Fruit fly (Drosophila melanogaster): ENCODE data around the gene Galt.
A peak's percentile ranks its signal among the peaks of the same experiment; 100 is the strongest.

Gene Galt

dm6 chr2L:6683992-6684882 lies 16.4 kb upstream of the Galt start, which contains the start of gene Nhe3 (continued):
- no peak for TF ChIP-seq CG4282 (GFP tag; optimal IDR thresholded peaks at IDR 0.05)
- TF ChIP-seq HLH4C (GFP tag; IDR thresholded peaks at IDR 0.05; ENCODE audit: partially characterized antibody): peak; percentile 68
- TF ChIP-seq Myb (GFP tag; optimal IDR thresholded peaks at IDR 0.05): peak; percentile 45
- no peak; the same call in 2 of the 3 replicates for TF ChIP-seq vnd (GFP tag; IDR thresholded peaks at IDR 0.05; ENCODE audit: partially characterized antibody)
- peak; percentile 34 for TF ChIP-seq Nf-YB (GFP tag; optimal IDR thresholded peaks at IDR 0.05)
- TF ChIP-seq CG30020 (tag; optimal IDR thresholded peaks at IDR 0.05): peak; percentile 74
- TF ChIP-seq CG3065 (GFP tag; optimal IDR thresholded peaks at IDR 0.05): peak; percentile 59
- TF ChIP-seq lov (optimal IDR thresholded peaks at IDR 0.05): no peak
- peak; percentile 70; the same call in 2 of the 3 replicates for TF ChIP-seq lov (GFP tag; IDR thresholded peaks at IDR 0.05)
- TF ChIP-seq Mrtf (GFP tag; IDR thresholded peaks at IDR 0.05): peak; percentile 65; the same call in 2 of the 3 replicates
- TF ChIP-seq emc (GFP tag; optimal IDR thresholded peaks at IDR 0.05): no peak
- peak; percentile 74 for TF ChIP-seq stc (GFP tag; IDR thresholded peaks at IDR 0.05)
- TF ChIP-seq Hand (GFP tag; optimal IDR thresholded peaks at IDR 0.05): peak; percentile 63
- TF ChIP-seq CG17829 (tag; optimal IDR thresholded peaks at IDR 0.05): peak; percentile 75
- no peak for TF ChIP-seq cad (GFP tag; optimal IDR thresholded peaks at IDR 0.05)
- TF ChIP-seq CG17186 (GFP tag; optimal IDR thresholded peaks at IDR 0.05): peak; percentile 30
- no peak for TF ChIP-seq CG4360 (GFP tag; IDR thresholded peaks at IDR 0.05)
- peak; percentile 74 for TF ChIP-seq Bdp1 (GFP tag; optimal IDR thresholded peaks at IDR 0.05)
- peak; percentile 98 for TF ChIP-seq E2f2 (GFP tag; IDR thresholded peaks at IDR 0.05)
- 0 out of 3 replicates have a peak, but pooled peaks have one; percentile 42 for TF ChIP-seq CG6175 (GFP tag; IDR thresholded peaks at IDR 0.05)
- peak; percentile 68; the same call in 2 of the 3 replicates for TF ChIP-seq CG11560 (tag; IDR thresholded peaks at IDR 0.05)
- peak; percentile 92 for TF ChIP-seq CG8290 (GFP tag; optimal IDR thresholded peaks at IDR 0.05)
- peak; percentile 69 to 81 for TF ChIP-seq CG8290 (tag; optimal IDR thresholded peaks at IDR 0.05)
- TF ChIP-seq bab2 (GFP tag; optimal IDR thresholded peaks at IDR 0.05): peak; percentile 88
- TF ChIP-seq CG13424 (tag; optimal IDR thresholded peaks at IDR 0.05): peak; percentile 78
- peak; percentile 80 for TF ChIP-seq ind (GFP tag; optimal IDR thresholded peaks at IDR 0.05)
- TF ChIP-seq ash1 (GFP tag; optimal IDR thresholded peaks at IDR 0.05): no peak
- TF ChIP-seq da (GFP tag; optimal IDR thresholded peaks at IDR 0.05): no peak
- peak; percentile 81 for TF ChIP-seq phol (tag; optimal IDR thresholded peaks at IDR 0.05)
- peak; percentile 67 for TF ChIP-seq Sin3A (optimal IDR thresholded peaks at IDR 0.05)
- TF ChIP-seq cas (GFP tag; IDR thresholded peaks at IDR 0.05): 0 out of 2 replicates have a peak, but pooled peaks have one; percentile 41
- TF ChIP-seq ara (GFP tag; IDR thresholded peaks at IDR 0.05): peak; percentile 78
- TF ChIP-seq ftz-f1 (GFP tag; optimal IDR thresholded peaks at IDR 0.05): no peak
- TF ChIP-seq ato (GFP tag; IDR thresholded peaks at IDR 0.05; ENCODE audit: partially characterized antibody): 0 out of 2 replicates have a peak, but pooled peaks have one; percentile 38
- TF ChIP-seq CG32532 (GFP tag; IDR thresholded peaks at IDR 0.05): peak; percentile 83
- TF ChIP-seq ATbp (GFP tag; optimal IDR thresholded peaks at IDR 0.05): peak; percentile 74
- peak; percentile 80 for TF ChIP-seq CG10366 (GFP tag; IDR thresholded peaks at IDR 0.05)
- TF ChIP-seq CG2202 (tag; optimal IDR thresholded peaks at IDR 0.05): peak; percentile 36
- TF ChIP-seq Six4 (GFP tag; optimal IDR thresholded peaks at IDR 0.05): peak; percentile 64
- TF ChIP-seq CG18011 (GFP tag; optimal IDR thresholded peaks at IDR 0.05): peak; percentile 54
- no peak for TF ChIP-seq Hr39 (optimal IDR thresholded peaks at IDR 0.05)
- peak; percentile 53 for TF ChIP-seq Scr (GFP tag; IDR thresholded peaks at IDR 0.05; ENCODE audit: partially characterized antibody)
- peak; percentile 74 for TF ChIP-seq CG7372 (GFP tag; IDR thresholded peaks at IDR 0.05)
- peak; percentile 44 for TF ChIP-seq CG3163 (GFP tag; optimal IDR thresholded peaks at IDR 0.05)
- no peak for TF ChIP-seq CG6254 (GFP tag; optimal IDR thresholded peaks at IDR 0.05)
- peak; percentile 85 to 96 for TF ChIP-seq Pdp1 (GFP tag; optimal IDR thresholded peaks at IDR 0.05)
- peak; percentile 92 for TF ChIP-seq CG30403 (GFP tag; optimal IDR thresholded peaks at IDR 0.05)
- no peak for TF ChIP-seq CG31365 (tag; optimal IDR thresholded peaks at IDR 0.05)
- peak; percentile 89 for TF ChIP-seq vvl (GFP tag; IDR thresholded peaks at IDR 0.05)
- TF ChIP-seq aop (GFP tag; IDR thresholded peaks at IDR 0.05): no peak

Measured in whole organism, embryonic.